Fruit fly (Drosophila melanogaster) whole organism, embryonic: ENCODE measurements around the gene CG4942.

Experiments
- Ada2b ChIP-seq: fragments of 200-800 bp; sonication (Bioruptor generic); IDR thresholded peaks from 2 replicates; pipeline ENCODE4 v1.3.6; 2022; ENCODE audit warnings: missing biosample characterization, missing genetic modification characterization
- Aef1 ChIP-seq: fragments of 200-800 bp; sonication (Bioruptor generic); IDR thresholded peaks from 3 replicates; pipeline ENCODE4 v1.3.6; 2022; ENCODE audit warnings: missing biosample characterization, missing genetic modification characterization
- Antp ChIP-seq: fragments of 200-800 bp; sonication (Bioruptor generic); optimal IDR thresholded peaks from 3 replicates; lab custom pipeline; 2016; ENCODE audit warnings: missing biosample characterization, missing genetic modification characterization
- B-H2 ChIP-seq: fragments of 200-800 bp; sonication (Bioruptor generic); optimal IDR thresholded peaks from 2 replicates; lab custom pipeline; 2018; ENCODE audit warnings: missing biosample characterization, mild to moderate bottlenecking, missing genetic modification characterization
- Bdp1 ChIP-seq: fragments of 200-800 bp; sonication (Bioruptor generic); optimal IDR thresholded peaks from 3 replicates; lab custom pipeline; 2016; ENCODE audit warnings: missing biosample characterization, missing genetic modification characterization
- Bgb ChIP-seq: fragments of 200-800 bp; sonication (Bioruptor generic); IDR thresholded peaks from 2 replicates; pipeline ENCODE4 v1.3.6; 2022; ENCODE audit warnings: missing biosample characterization, missing genetic modification characterization; ENCODE audit not compliant: partially characterized antibody
- CG11093 ChIP-seq: fragments of 200-800 bp; sonication (Bioruptor generic); IDR thresholded peaks from 3 replicates; pipeline ENCODE4 v1.3.6; 2022; ENCODE audit warnings: missing biosample characterization, missing genetic modification characterization
- CG12155 ChIP-seq: fragments of 200-800 bp; sonication (Bioruptor generic); optimal IDR thresholded peaks from 3 replicates; lab custom pipeline; 2016; ENCODE audit warnings: missing biosample characterization, missing genetic modification characterization
- CG12769 ChIP-seq: fragments of 200-800 bp; sonication (Bioruptor generic); optimal IDR thresholded peaks from 2 replicates; lab custom pipeline; 2019; ENCODE audit warnings: missing biosample characterization, mild to moderate bottlenecking, missing genetic modification characterization, moderate library complexity
- CG15479 ChIP-seq: fragments of 200-800 bp; sonication (Bioruptor generic); optimal IDR thresholded peaks from 3 replicates; lab custom pipeline; 2019; ENCODE audit warnings: missing biosample characterization, mild to moderate bottlenecking, missing genetic modification characterization, moderate library complexity
- CG17328 ChIP-seq: fragments of 200-800 bp; sonication (Bioruptor generic); IDR thresholded peaks from 2 replicates; pipeline ENCODE4 v1.3.6; 2022; ENCODE audit warnings: missing biosample characterization, missing genetic modification characterization
- CG17361 ChIP-seq: fragments of 200-800 bp; sonication (Bioruptor generic); IDR thresholded peaks from 3 replicates; pipeline ENCODE4 v1.3.6; 2022; ENCODE audit warnings: missing biosample characterization, missing genetic modification characterization
- CG18764 ChIP-seq: fragments of 200-800 bp; sonication (Bioruptor generic); optimal IDR thresholded peaks from 3 replicates; lab custom pipeline; 2016; ENCODE audit warnings: missing biosample characterization, missing genetic modification characterization
- CG2129 ChIP-seq: fragments of 200-800 bp; sonication (Bioruptor generic); IDR thresholded peaks from 2 replicates; pipeline ENCODE4 v1.3.6; 2022; ENCODE audit warnings: missing biosample characterization, missing genetic modification characterization; ENCODE audit not compliant: partially characterized antibody
- CG3847 ChIP-seq: fragments of 200-800 bp; sonication (Bioruptor generic); IDR thresholded peaks from 2 replicates; pipeline ENCODE4 v1.3.6; 2022; ENCODE audit warnings: missing biosample characterization, missing genetic modification characterization
- CG4360 ChIP-seq: fragments of 200-800 bp; sonication (Bioruptor generic); IDR thresholded peaks from 2 replicates; pipeline ENCODE4 v1.3.6; 2022; ENCODE audit warnings: missing biosample characterization, missing genetic modification characterization
- CG6791 ChIP-seq: fragments of 200-800 bp; sonication (Bioruptor generic); IDR thresholded peaks from 3 replicates; pipeline ENCODE4 v1.3.6; 2022; ENCODE audit warnings: missing biosample characterization, missing genetic modification characterization; ENCODE audit not compliant: partially characterized antibody
- CG7357 ChIP-seq: fragments of 200-800 bp; sonication (Bioruptor generic); IDR thresholded peaks from 3 replicates; pipeline ENCODE4 v1.3.6; 2022; ENCODE audit warnings: missing biosample characterization, missing genetic modification characterization
- CG7786 ChIP-seq: fragments of 200-800 bp; sonication (Bioruptor generic); optimal IDR thresholded peaks from 2 replicates; lab custom pipeline; 2016; ENCODE audit warnings: missing biosample characterization, missing genetic modification characterization
- CG8944 ChIP-seq: fragments of 200-800 bp; sonication (Bioruptor generic); optimal IDR thresholded peaks from 3 replicates; lab custom pipeline; 2016; ENCODE audit warnings: missing biosample characterization, missing genetic modification characterization
- CHES-1-like ChIP-seq: fragments of 200-800 bp; sonication (Bioruptor generic); optimal IDR thresholded peaks from 2 replicates; lab custom pipeline; 2016; ENCODE audit warnings: missing biosample characterization, missing genetic modification characterization
- Dfd ChIP-seq, 2 experiments: fragments of >200 bp; optimal IDR thresholded peaks; 2 replicates each; lab custom pipeline; 2017; ENCODE audit warnings: missing biosample characterization in 2 of 2, missing genetic modification characterization in 2 of 2
- Hr3 ChIP-seq: fragments of 200-800 bp; sonication (Bioruptor generic); optimal IDR thresholded peaks from 3 replicates; lab custom pipeline; 2016; ENCODE audit warnings: missing biosample characterization, missing genetic modification characterization
- Neu2 ChIP-seq: fragments of 200-800 bp; sonication (Bioruptor generic); optimal IDR thresholded peaks from 3 replicates; lab custom pipeline; 2016; ENCODE audit warnings: missing biosample characterization, missing genetic modification characterization, borderline replicate concordance
- Oaz ChIP-seq: fragments of 200-800 bp; sonication (Bioruptor generic); IDR thresholded peaks from 2 replicates; pipeline ENCODE4 v1.3.6; 2022; ENCODE audit warnings: missing biosample characterization, missing genetic modification characterization
- Rfx ChIP-seq: fragments of 200-800 bp; sonication (Bioruptor generic); IDR thresholded peaks from 2 replicates; pipeline ENCODE4 v1.3.6; 2022; ENCODE audit warnings: missing biosample characterization, missing genetic modification characterization
- Side ChIP-seq: fragments of 200-800 bp; sonication (Bioruptor generic); optimal IDR thresholded peaks from 2 replicates; lab custom pipeline; 2016; ENCODE audit warnings: missing biosample characterization, missing genetic modification characterization
- Sin3A ChIP-seq: fragments of >200 bp; optimal IDR thresholded peaks from 2 replicates; lab custom pipeline; 2018
- al ChIP-seq: fragments of 200-800 bp; sonication (Bioruptor generic); IDR thresholded peaks from 2 replicates; pipeline ENCODE4 v1.3.6; 2022; ENCODE audit warnings: missing biosample characterization, missing genetic modification characterization
- az2 ChIP-seq: fragments of 200-800 bp; sonication (Bioruptor generic); optimal IDR thresholded peaks from 3 replicates; lab custom pipeline; 2016; ENCODE audit warnings: missing biosample characterization, missing genetic modification characterization
- caup ChIP-seq: fragments of 200-800 bp; sonication (Bioruptor generic); optimal IDR thresholded peaks from 3 replicates; lab custom pipeline; 2017; ENCODE audit warnings: missing biosample characterization, mild to moderate bottlenecking, missing genetic modification characterization, moderate library complexity; ENCODE audit not compliant: severe bottlenecking
- chif ChIP-seq, 2 experiments: fragments of 200-800 bp; sonication (Bioruptor generic); optimal IDR thresholded peaks; 3 replicates each; lab custom pipeline; 2016; ENCODE audit warnings: missing biosample characterization in 2 of 2, missing genetic modification characterization in 2 of 2
- cwo ChIP-seq: fragments of 200-800 bp; sonication (Bioruptor generic); optimal IDR thresholded peaks from 3 replicates; lab custom pipeline; 2017; ENCODE audit warnings: missing biosample characterization, missing genetic modification characterization, mild to moderate bottlenecking, moderate library complexity, missing genetic modification reagents
- eve ChIP-seq, 2 experiments: fragments of >200 bp; optimal IDR thresholded peaks; 2 replicates each; lab custom pipeline; 2017; ENCODE audit warnings: missing biosample characterization in 2 of 2, missing genetic modification characterization in 2 of 2
- ewg ChIP-seq: fragments of 200-800 bp; sonication (Bioruptor generic); optimal IDR thresholded peaks from 3 replicates; lab custom pipeline; 2017; ENCODE audit warnings: mild to moderate bottlenecking, missing biosample characterization, missing genetic modification reagents, missing genetic modification characterization
- fd64A ChIP-seq: fragments of 200-800 bp; sonication (Bioruptor generic); optimal IDR thresholded peaks from 3 replicates; lab custom pipeline; 2018; ENCODE audit warnings: missing biosample characterization, mild to moderate bottlenecking, missing genetic modification characterization
- gem ChIP-seq: fragments of 200-800 bp; sonication (Bioruptor generic); optimal IDR thresholded peaks from 2 replicates; lab custom pipeline; 2019; ENCODE audit warnings: missing biosample characterization, mild to moderate bottlenecking, missing genetic modification characterization, moderate library complexity
- kni ChIP-seq: fragments of 200-800 bp; sonication (Bioruptor generic); optimal IDR thresholded peaks from 3 replicates; lab custom pipeline; 2017; ENCODE audit warnings: mild to moderate bottlenecking, missing biosample characterization, missing genetic modification reagents, missing genetic modification characterization
- odd ChIP-seq: fragments of 200-800 bp; sonication (Bioruptor generic); optimal IDR thresholded peaks from 2 replicates; lab custom pipeline; 2017; ENCODE audit warnings: missing biosample characterization, mild to moderate bottlenecking, missing genetic modification characterization
- pros ChIP-seq: fragments of 200-800 bp; sonication (Bioruptor generic); optimal IDR thresholded peaks from 3 replicates; lab custom pipeline; 2019; ENCODE audit warnings: missing biosample characterization, mild to moderate bottlenecking, missing genetic modification characterization, moderate library complexity
- ranshi ChIP-seq: fragments of 200-800 bp; sonication (Bioruptor generic); IDR thresholded peaks from 2 replicates; pipeline ENCODE4 v1.3.6; 2022; ENCODE audit warnings: missing biosample characterization, missing genetic modification characterization
- rib ChIP-seq: fragments of 200-800 bp; sonication (Bioruptor generic); IDR thresholded peaks from 2 replicates; pipeline ENCODE4 v1.3.6; 2022; ENCODE audit warnings: missing biosample characterization, missing genetic modification characterization
- sna ChIP-seq: fragments of 200-800 bp; sonication (Bioruptor generic); IDR thresholded peaks from 2 replicates; pipeline ENCODE4 v1.3.6; 2022; ENCODE audit warnings: missing biosample characterization, missing genetic modification characterization; ENCODE audit not compliant: partially characterized antibody
- so ChIP-seq: fragments of 200-800 bp; sonication (Bioruptor generic); IDR thresholded peaks from 3 replicates; pipeline ENCODE4 v1.3.6; 2022; ENCODE audit warnings: missing biosample characterization, missing genetic modification characterization
- sqz ChIP-seq: fragments of 200-800 bp; sonication (Bioruptor generic); optimal IDR thresholded peaks from 3 replicates; lab custom pipeline; 2018; ENCODE audit warnings: missing biosample characterization, mild to moderate bottlenecking, missing genetic modification characterization
- stwl ChIP-seq: fragments of 200-800 bp; sonication (Bioruptor generic); optimal IDR thresholded peaks from 3 replicates; lab custom pipeline; 2018; ENCODE audit warnings: missing biosample characterization, mild to moderate bottlenecking, missing genetic modification characterization, moderate library complexity
- wek ChIP-seq: fragments of 200-800 bp; sonication (Bioruptor generic); optimal IDR thresholded peaks from 3 replicates; lab custom pipeline; 2018; ENCODE audit warnings: missing biosample characterization, mild to moderate bottlenecking, missing genetic modification characterization, moderate library complexity
- wor ChIP-seq: fragments of 200-800 bp; sonication (Bioruptor generic); IDR thresholded peaks from 2 replicates; pipeline ENCODE4 v1.3.6; 2022; ENCODE audit warnings: missing biosample characterization, missing genetic modification characterization
- zfh2 ChIP-seq: fragments of 200-800 bp; sonication (Bioruptor generic); optimal IDR thresholded peaks from 2 replicates; lab custom pipeline; 2016; ENCODE audit warnings: missing biosample characterization, missing genetic modification characterization

The CG4942 gene

DNA sequence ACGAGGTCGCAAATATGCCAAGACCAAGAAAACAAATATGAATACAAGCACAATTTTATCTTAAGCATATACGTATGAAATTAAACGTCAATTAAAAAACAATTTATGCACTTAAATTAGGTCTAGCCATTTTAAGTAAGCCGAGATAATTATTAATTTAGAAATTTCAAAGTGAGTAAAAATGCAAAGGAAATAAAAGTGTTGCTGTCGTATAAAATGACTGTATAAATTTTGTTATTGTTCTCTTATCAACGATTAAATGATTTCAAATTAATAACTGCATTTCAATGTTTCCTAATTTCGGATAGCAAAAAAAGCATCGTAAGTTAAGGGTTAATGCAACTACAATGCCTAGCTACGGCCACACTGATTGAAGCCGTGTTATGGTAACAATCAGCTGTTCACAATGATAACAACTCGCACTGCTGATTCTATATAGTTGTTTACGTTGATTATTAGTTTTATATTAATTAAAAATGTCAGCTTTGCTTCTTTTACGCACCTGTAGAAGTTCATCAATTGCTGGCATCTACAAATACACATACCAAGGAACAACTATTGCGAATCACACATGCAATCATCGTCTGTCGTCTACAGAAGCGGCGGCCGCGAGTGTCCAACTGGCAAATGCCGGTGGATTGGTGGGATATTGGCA, at the start of gene CG4942, which contains the start of gene CG4911 (continued):
- TF ChIP-seq Bdp1 (GFP tag; lab: Kevin White, UChicago) (no peak), Hr3 (GFP tag; lab: Kevin White, UChicago) (peak; percentile 75), zfh2 (peak; percentile 56), al (GFP tag; lab: Robert Waterston, UW) (peak; percentile 66), CG3847 (GFP tag; lab: Robert Waterston, UW) (peak; percentile 84), ranshi (GFP tag; lab: Robert Waterston, UW) (peak; percentile 70), wek (GFP tag; lab: Kevin White, UChicago) (no peak), Antp (GFP tag; lab: Kevin White, UChicago) (no peak), Neu2 (no peak), so (GFP tag; lab: Robert Waterston, UW) (0 out of 3 replicates have a peak, but pooled peaks have one; percentile 28), CG4360 (GFP tag; lab: Robert Waterston, UW) (no peak), caup (GFP tag; lab: Kevin White, UChicago) (peak; percentile 33), chif (GFP tag; optimal IDR thresholded peaks at IDR 0.05; lab: Kevin White, UChicago) (peak; percentile 54 to 67), Sin3A (lab: Kevin White, UChicago) (peak; percentile 82), Rfx (GFP tag; lab: Robert Waterston, UW) (peak; percentile 82), CG12769 (peak; percentile 61), CG17361 (peak; percentile 88), Ada2b (peak; percentile 64), CG7786 (GFP tag; lab: Kevin White, UChicago) (peak; percentile 65), CG8944 (peak; percentile 71), pros (GFP tag; lab: Kevin White, UChicago) (no peak), Dfd (GFP tag; optimal IDR thresholded peaks at IDR 0.05; lab: Kevin White, UChicago) (no peak), eve (GFP tag; optimal IDR thresholded peaks at IDR 0.05; lab: Kevin White, UChicago) (peak in 1 of 2 experiments; percentile 47), CG6791 (GFP tag; lab: Robert Waterston, UW) (peak; percentile 27; the same call in 1 of the 3 replicates), Aef1 (GFP tag; lab: Robert Waterston, UW) (peak; percentile 65; the same call in 2 of the 3 replicates), Oaz (no peak), CG12155 (GFP tag; lab: Kevin White, UChicago) (peak; percentile 71), az2 (peak; percentile 78), fd64A (GFP tag; lab: Kevin White, UChicago) (no peak), odd (peak; percentile 41), Bgb (GFP tag; lab: Robert Waterston, UW) (0 out of 2 replicates have a peak, but pooled peaks have one; percentile 7), B-H2 (GFP tag; lab: Kevin White, UChicago) (peak; percentile 55), Side (peak; percentile 47), CG11093 (GFP tag; lab: Robert Waterston, UW) (0 out of 3 replicates have a peak, but pooled peaks have one; percentile 16), wor (GFP tag; lab: Robert Waterston, UW) (no peak), CHES-1-like (peak; percentile 82), CG7357 (GFP tag; lab: Robert Waterston, UW) (peak; percentile 66), CG18764 (GFP tag; lab: Kevin White, UChicago) (peak; percentile 47), cwo (GFP tag; lab: Kevin White, UChicago) (no peak), stwl (peak; percentile 48), CG15479 (GFP tag; lab: Kevin White, UChicago) (no peak), kni (peak; percentile 61), rib (GFP tag; lab: Robert Waterston, UW) (0 out of 2 replicates have a peak, but pooled peaks have one; percentile 36), sqz (peak; percentile 13), CG17328 (GFP tag; lab: Robert Waterston, UW) (peak; percentile 50), ewg (GFP tag; lab: Kevin White, UChicago) (peak; percentile 49), CG2129 (GFP tag; lab: Robert Waterston, UW) (no peak), sna (GFP tag; lab: Robert Waterston, UW) (0 out of 2 replicates have a peak, but pooled peaks have one; percentile 21), gem (tag; lab: Kevin White, UChicago) (peak; percentile 81)
